Fruit fly (Drosophila melanogaster) whole organism, embryonic: ENCODE data around the gene CG5160.

Experiments used
- CG10366 ChIP-seq: fragments of 200-800 bp; sonication (Bioruptor generic); IDR thresholded peaks from 2 replicates; pipeline ENCODE4 v1.3.6; 2022; ENCODE audit warnings: missing biosample characterization, missing genetic modification characterization
- CG15011 ChIP-seq: fragments of 200-800 bp; sonication (Bioruptor generic); optimal IDR thresholded peaks from 3 replicates; lab custom pipeline; 2018; ENCODE audit warnings: missing biosample characterization, mild to moderate bottlenecking, missing genetic modification characterization
- CG18599 ChIP-seq: fragments of 200-800 bp; sonication (Bioruptor generic); optimal IDR thresholded peaks from 3 replicates; lab custom pipeline; 2017; ENCODE audit warnings: missing biosample characterization, missing genetic modification characterization, mild to moderate bottlenecking, moderate library complexity, missing genetic modification reagents
- CG2129 ChIP-seq: fragments of 200-800 bp; sonication (Bioruptor generic); IDR thresholded peaks from 2 replicates; pipeline ENCODE4 v1.3.6; 2022; ENCODE audit warnings: missing biosample characterization, missing genetic modification characterization; ENCODE audit not compliant: partially characterized antibody
- CG3065 ChIP-seq: fragments of 200-800 bp; sonication (Bioruptor generic); optimal IDR thresholded peaks from 2 replicates; lab custom pipeline; 2016; ENCODE audit warnings: missing biosample characterization, missing genetic modification characterization
- CG32772 ChIP-seq: fragments of 200-800 bp; sonication (Bioruptor generic); IDR thresholded peaks from 2 replicates; pipeline ENCODE4 v1.3.6; 2022; ENCODE audit warnings: missing biosample characterization, missing genetic modification characterization
- CG3726 ChIP-seq: fragments of 200-800 bp; sonication (Bioruptor generic); IDR thresholded peaks from 3 replicates; pipeline ENCODE4, ENCODE4 v1.3.6; 2022; ENCODE audit warnings: missing biosample characterization, missing genetic modification characterization
- CG4328 ChIP-seq: fragments of 200-800 bp; sonication (Bioruptor generic); optimal IDR thresholded peaks from 3 replicates; lab custom pipeline; 2017; ENCODE audit warnings: missing biosample characterization, missing genetic modification reagents, missing genetic modification characterization
- CG43689 ChIP-seq: fragments of 200-800 bp; sonication (Bioruptor generic); IDR thresholded peaks from 2 replicates; pipeline ENCODE4 v1.3.6; 2022; ENCODE audit warnings: missing biosample characterization, missing genetic modification characterization
- CG4820 ChIP-seq: fragments of 200-800 bp; sonication (Bioruptor generic); optimal IDR thresholded peaks from 3 replicates; lab custom pipeline; 2016; ENCODE audit warnings: missing biosample characterization, missing genetic modification characterization
- CG5953 ChIP-seq: fragments of 200-800 bp; sonication (Bioruptor generic); IDR thresholded peaks from 2 replicates; pipeline ENCODE4 v1.3.6; 2022; ENCODE audit warnings: missing biosample characterization, missing genetic modification characterization
- CG6254 ChIP-seq: fragments of 200-800 bp; sonication (Bioruptor generic); optimal IDR thresholded peaks from 3 replicates; lab custom pipeline; 2017; ENCODE audit warnings: mild to moderate bottlenecking, missing biosample characterization, missing genetic modification reagents, missing genetic modification characterization
- CG6813 ChIP-seq: fragments of 200-800 bp; sonication (Bioruptor generic); optimal IDR thresholded peaks from 2 replicates; lab custom pipeline; 2017; ENCODE audit warnings: missing biosample characterization, missing genetic modification characterization, mild to moderate bottlenecking, moderate library complexity, missing genetic modification reagents
- CG7271 ChIP-seq: fragments of 200-800 bp; sonication (Bioruptor generic); optimal IDR thresholded peaks from 2 replicates; lab custom pipeline; 2018; ENCODE audit warnings: missing biosample characterization, mild to moderate bottlenecking, missing genetic modification characterization, moderate library complexity
- CG7839 ChIP-seq: fragments of 200-800 bp; sonication (Bioruptor generic); optimal IDR thresholded peaks from 3 replicates; lab custom pipeline; 2018; ENCODE audit warnings: missing biosample characterization, mild to moderate bottlenecking, missing genetic modification characterization, moderate library complexity
- CG8388 ChIP-seq: fragments of 200-800 bp; sonication (Bioruptor generic); optimal IDR thresholded peaks from 2 replicates; lab custom pipeline; 2019; ENCODE audit warnings: missing biosample characterization, mild to moderate bottlenecking, missing genetic modification characterization, moderate library complexity
- CG9817 ChIP-seq: fragments of 200-800 bp; sonication (Bioruptor generic); optimal IDR thresholded peaks from 2 replicates; lab custom pipeline; 2018; ENCODE audit warnings: missing biosample characterization, mild to moderate bottlenecking, missing genetic modification characterization, moderate library complexity
- D19A ChIP-seq: fragments of 200-800 bp; optimal IDR thresholded peaks from 3 replicates; lab custom pipeline; 2019; ENCODE audit warnings: missing biosample characterization, mild to moderate bottlenecking, missing genetic modification characterization, moderate library complexity
- Dip3 ChIP-seq: fragments of 200-800 bp; sonication (Bioruptor generic); optimal IDR thresholded peaks from 3 replicates; lab custom pipeline; 2016; ENCODE audit warnings: missing biosample characterization, missing genetic modification characterization
- ERR ChIP-seq: fragments of 200-800 bp; sonication (Bioruptor generic); optimal IDR thresholded peaks from 2 replicates; lab custom pipeline; 2016; ENCODE audit warnings: missing biosample characterization, missing genetic modification characterization
- Eip74EF ChIP-seq, 2 experiments: fragments of 200-800 bp in 1 of 2; fragments of >200 bp in 1 of 2; sonication (Bioruptor generic) in 1 of 2; optimal IDR thresholded peaks; 2 replicates each; lab custom pipeline; 2017 to 2019; ENCODE audit warnings: missing biosample characterization in 2 of 2, missing genetic modification characterization in 2 of 2, mild to moderate bottlenecking in 1 of 2, moderate library complexity in 1 of 2
- Ets65A ChIP-seq: fragments of 200-800 bp; sonication (Bioruptor generic); peaks from one replicate; lab custom pipeline; 2016; ENCODE audit warnings: missing biosample characterization, missing genetic modification characterization
- HLHmδ ChIP-seq: fragments of 200-800 bp; sonication (Bioruptor generic); optimal IDR thresholded peaks from 2 replicates; lab custom pipeline; 2018; ENCODE audit warnings: missing biosample characterization, mild to moderate bottlenecking, missing genetic modification characterization, moderate library complexity
- Hey ChIP-seq: fragments of 200-800 bp; sonication (Bioruptor generic); optimal IDR thresholded peaks from 3 replicates; lab custom pipeline; 2018; ENCODE audit warnings: missing biosample characterization, mild to moderate bottlenecking, missing genetic modification characterization
- Lhr ChIP-seq: fragments of 200-800 bp; sonication (Bioruptor generic); optimal IDR thresholded peaks from 3 replicates; lab custom pipeline; 2017; ENCODE audit warnings: mild to moderate bottlenecking, missing biosample characterization, missing genetic modification reagents, missing genetic modification characterization
- Myb ChIP-seq: fragments of 200-800 bp; sonication (Bioruptor generic); optimal IDR thresholded peaks from 2 replicates; lab custom pipeline; 2016; ENCODE audit warnings: missing biosample characterization, missing genetic modification characterization
- Pdp1 ChIP-seq, 2 experiments: fragments of 200-800 bp; sonication (Bioruptor generic); optimal IDR thresholded peaks; 3 replicates each; lab custom pipeline; 2016; ENCODE audit warnings: missing biosample characterization in 2 of 2, missing genetic modification characterization in 2 of 2, mild to moderate bottlenecking in 1 of 2, moderate library complexity in 1 of 2
- Rx ChIP-seq: fragments of 200-800 bp; sonication (Bioruptor generic); IDR thresholded peaks from 2 replicates; pipeline ENCODE4 v1.3.6; 2022; ENCODE audit warnings: missing biosample characterization, missing genetic modification characterization
- Ssrp ChIP-seq: fragments of 200-800 bp; sonication (Bioruptor generic); optimal IDR thresholded peaks from 2 replicates; lab custom pipeline; 2018; ENCODE audit warnings: missing biosample characterization, mild to moderate bottlenecking, missing genetic modification characterization, moderate library complexity
- Usf ChIP-seq: fragments of 200-800 bp; sonication (Bioruptor generic); optimal IDR thresholded peaks from 2 replicates; lab custom pipeline; 2017; ENCODE audit warnings: missing genotype, missing biosample characterization, missing genetic modification characterization
- cato ChIP-seq: fragments of 200-800 bp; sonication (Bioruptor generic); optimal IDR thresholded peaks from 2 replicates; lab custom pipeline; 2016; ENCODE audit warnings: missing biosample characterization, missing genetic modification characterization, borderline replicate concordance
- dimm ChIP-seq: fragments of 200-800 bp; sonication (Bioruptor generic); IDR thresholded peaks from 2 replicates; pipeline ENCODE4 v1.3.6; 2022; ENCODE audit warnings: missing biosample characterization, missing genetic modification characterization
- dpn ChIP-seq, 2 experiments: fragments of 200-800 bp; sonication (Bioruptor generic); optimal IDR thresholded peaks; 3 replicates each; lab custom pipeline; 2016; ENCODE audit warnings: missing biosample characterization in 2 of 2, missing genetic modification characterization in 2 of 2
- emc ChIP-seq: fragments of 200-800 bp; sonication (Bioruptor generic); optimal IDR thresholded peaks from 2 replicates; lab custom pipeline; 2016; ENCODE audit warnings: missing biosample characterization, missing genetic modification characterization
- hkb ChIP-seq, 2 experiments: fragments of 200-800 bp in 1 of 2; fragments of >200 bp in 1 of 2; sonication (Bioruptor generic) in 1 of 2; IDR thresholded peaks in 1 of 2; optimal IDR thresholded peaks in 1 of 2; 2 replicates each; pipeline versions ENCODE4 v1.3.6 to Lab custom; 2017 to 2022; ENCODE audit warnings: missing biosample characterization in 1 of 2, missing genetic modification characterization in 1 of 2
- inv ChIP-seq: fragments of 200-800 bp; sonication (Bioruptor generic); IDR thresholded peaks from 2 replicates; pipeline ENCODE4 v1.3.6; 2022; ENCODE audit warnings: missing biosample characterization, missing genetic modification characterization; ENCODE audit not compliant: partially characterized antibody
- kah ChIP-seq: fragments of 200-800 bp; sonication (Bioruptor generic); optimal IDR thresholded peaks from 2 replicates; lab custom pipeline; 2018; ENCODE audit warnings: missing biosample characterization, mild to moderate bottlenecking, missing genetic modification characterization
- kay ChIP-seq: fragments of 200-800 bp; sonication (Bioruptor generic); optimal IDR thresholded peaks from 2 replicates; lab custom pipeline; 2016; ENCODE audit warnings: missing biosample characterization, missing genetic modification characterization
- mld ChIP-seq: fragments of 200-800 bp; sonication (Bioruptor generic); IDR thresholded peaks from 3 replicates; pipeline ENCODE4 v1.3.6; 2022; ENCODE audit warnings: missing biosample characterization, missing genetic modification characterization; ENCODE audit not compliant: partially characterized antibody
- nau ChIP-seq: fragments of 200-800 bp; sonication (Bioruptor generic); optimal IDR thresholded peaks from 3 replicates; lab custom pipeline; 2017; ENCODE audit warnings: missing biosample characterization, mild to moderate bottlenecking, missing genetic modification characterization, missing genetic modification reagents
- pfk ChIP-seq: fragments of 200-800 bp; sonication (Bioruptor generic); optimal IDR thresholded peaks from 2 replicates; lab custom pipeline; 2018; ENCODE audit warnings: missing biosample characterization, mild to moderate bottlenecking, missing genetic modification characterization, moderate library complexity
- sens-2 ChIP-seq: fragments of 200-800 bp; sonication (Bioruptor generic); IDR thresholded peaks from 2 replicates; pipeline ENCODE4 v1.3.6; 2022; ENCODE audit warnings: missing biosample characterization, missing genetic modification characterization
- slou ChIP-seq: fragments of 200-800 bp; sonication (Bioruptor generic); optimal IDR thresholded peaks from 3 replicates; lab custom pipeline; 2016; ENCODE audit warnings: missing biosample characterization, missing genetic modification characterization
- sr ChIP-seq: fragments of 200-800 bp; sonication (Bioruptor generic); IDR thresholded peaks from 3 replicates; pipeline ENCODE4 v1.3.6; 2022; ENCODE audit warnings: missing biosample characterization, missing genetic modification characterization
- tll ChIP-seq, 2 experiments: fragments of 200-800 bp in 1 of 2; fragments of >200 bp in 1 of 2; sonication (Bioruptor generic) in 1 of 2; optimal IDR thresholded peaks; 2 replicates each; lab custom pipeline; 2017 to 2019; ENCODE audit warnings: missing biosample characterization in 2 of 2, missing genetic modification characterization in 2 of 2, mild to moderate bottlenecking in 1 of 2, moderate library complexity in 1 of 2
- tna ChIP-seq: fragments of 200-800 bp; sonication (Bioruptor generic); IDR thresholded peaks from 2 replicates; pipeline ENCODE4 v1.3.6; 2022; ENCODE audit warnings: missing biosample characterization, missing genetic modification characterization; ENCODE audit not compliant: partially characterized antibody
- trem ChIP-seq: fragments of 200-800 bp; optimal IDR thresholded peaks from 3 replicates; lab custom pipeline; 2019; ENCODE audit warnings: missing biosample characterization, mild to moderate bottlenecking, missing genetic modification characterization, moderate library complexity
- tx ChIP-seq: fragments of 200-800 bp; sonication (Bioruptor generic); optimal IDR thresholded peaks from 2 replicates; lab custom pipeline; 2016; ENCODE audit warnings: missing biosample characterization, missing genetic modification characterization
- wdn ChIP-seq: fragments of 200-800 bp; sonication (Bioruptor generic); IDR thresholded peaks from 2 replicates; pipeline ENCODE4 v1.3.6; 2022; ENCODE audit warnings: missing biosample characterization, missing genetic modification characterization

CG5160 gene

DNA sequence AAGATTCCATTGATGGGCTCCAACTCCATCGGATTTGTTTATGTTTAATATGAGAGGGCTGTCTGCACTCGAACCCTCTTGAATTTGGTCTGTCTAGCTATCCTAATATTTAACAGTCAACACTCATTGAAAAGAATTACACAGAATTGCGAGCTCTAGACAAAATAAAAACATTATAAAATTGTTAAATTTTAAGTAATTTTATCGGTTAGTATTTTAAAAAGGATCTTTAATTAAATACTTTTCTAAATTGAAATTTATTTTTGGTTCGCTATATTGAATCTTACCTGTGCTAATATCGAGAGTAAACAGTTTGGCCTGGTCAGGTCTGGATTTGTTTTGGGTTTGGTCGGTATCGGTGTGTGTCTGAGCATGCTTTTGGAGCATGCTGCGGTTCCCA lies 3.1 kb upstream of the CG5160 start (continued):
- TF ChIP-seq Eip74EF (GFP tag; optimal IDR thresholded peaks at IDR 0.05; lab: Kevin White, UChicago) (peak in 1 of 2 experiments; percentile 60), CG2129 (GFP tag; lab: Robert Waterston, UW) (no peak), kah (peak; percentile 8), nau (GFP tag; lab: Kevin White, UChicago) (no peak), CG5953 (GFP tag; lab: Robert Waterston, UW) (no peak), cato (GFP tag; lab: Kevin White, UChicago) (no peak), tll (GFP tag; optimal IDR thresholded peaks at IDR 0.05; lab: Kevin White, UChicago) (no peak), dpn (GFP tag; optimal IDR thresholded peaks at IDR 0.05; lab: Kevin White, UChicago) (peak; percentile 6 to 48), sr (GFP tag; lab: Robert Waterston, UW) (no peak), Myb (GFP tag; lab: Kevin White, UChicago) (peak; percentile 15), wdn (GFP tag; lab: Robert Waterston, UW) (peak; percentile 68), kay (GFP tag; lab: Kevin White, UChicago) (no peak), Ets65A (GFP tag; lab: Kevin White, UChicago) (no peak), CG3726 (no peak), D19A (peak; percentile 60), CG6254 (GFP tag; lab: Kevin White, UChicago) (peak; percentile 16), CG8388 (GFP tag; lab: Kevin White, UChicago) (peak; percentile 67), Lhr (GFP tag; lab: Kevin White, UChicago) (no peak), CG7271 (tag; lab: Kevin White, UChicago) (no peak), CG7839 (tag; lab: Kevin White, UChicago) (peak; percentile 87), inv (no peak), CG10366 (GFP tag; lab: Robert Waterston, UW) (peak; percentile 79), pfk (GFP tag; lab: Kevin White, UChicago) (no peak), trem (tag; lab: Kevin White, UChicago) (peak; percentile 37), Rx (GFP tag; lab: Robert Waterston, UW) (no peak), CG6813 (GFP tag; lab: Kevin White, UChicago) (peak; percentile 37), ERR (GFP tag; lab: Kevin White, UChicago) (no peak), Usf (peak; percentile 23), CG3065 (no peak), Hey (tag; lab: Kevin White, UChicago) (no peak), dimm (peak; percentile 37; the same call in 1 of the 2 replicates), CG4820 (peak; percentile 54), HLHmδ (GFP tag; lab: Kevin White, UChicago) (no peak), sens-2 (GFP tag; lab: Robert Waterston, UW) (peak; percentile 38; the same call in 1 of the 2 replicates), CG43689 (GFP tag; lab: Robert Waterston, UW) (no peak), CG32772 (GFP tag; lab: Robert Waterston, UW) (peak; percentile 71; the same call in 1 of the 2 replicates), Dip3 (no peak), CG18599 (GFP tag; lab: Kevin White, UChicago) (peak; percentile 69), tx (GFP tag; lab: Kevin White, UChicago) (peak; percentile 2), hkb (optimal IDR thresholded peaks at IDR 0.05; lab: Kevin White, UChicago) (no peak), hkb (GFP tag; IDR thresholded peaks at IDR 0.05; lab: Robert Waterston, UW) (peak; percentile 73), CG15011 (GFP tag; lab: Kevin White, UChicago) (peak; percentile 42), tna (GFP tag; lab: Robert Waterston, UW) (no peak), CG9817 (tag; lab: Kevin White, UChicago) (peak; percentile 85), mld (GFP tag; lab: Robert Waterston, UW) (no peak), emc (GFP tag; lab: Kevin White, UChicago) (no peak), Pdp1 (GFP tag; optimal IDR thresholded peaks at IDR 0.05; lab: Kevin White, UChicago) (peak; percentile 23 to 62), slou (GFP tag; lab: Kevin White, UChicago) (peak; percentile 12), CG4328 (peak; percentile 29), Ssrp (peak; percentile 54)
